Worm (Caenorhabditis elegans) whole organism, L2 larva: ENCODE results near the gene srw-57.

Experiments
- C34F6.9 ChIP-seq: fragments of 150-350 bp; optimal IDR thresholded peaks from 2 replicates; lab custom pipeline; 2014; ENCODE audit warnings: missing biosample characterization, missing genetic modification characterization
- F13H6.1 ChIP-seq: sonication (generic microtip); optimal IDR thresholded peaks from 2 replicates; lab custom pipeline; 2016; ENCODE audit warnings: missing genetic modification characterization, missing compliant biosample characterization
- R02D3.7 ChIP-seq: fragments of 150-350 bp; optimal IDR thresholded peaks from 2 replicates; lab custom pipeline; 2014; ENCODE audit warnings: missing biosample characterization, missing genetic modification characterization
- Y55F3AM.14 ChIP-seq: fragments of 200-800 bp; sonication (Bioruptor generic); optimal IDR thresholded peaks from 2 replicates; lab custom pipeline; 2018; ENCODE audit warnings: mild to moderate bottlenecking, missing genetic modification characterization, missing compliant biosample characterization
- alr-1 ChIP-seq: fragments of 150-350 bp; optimal IDR thresholded peaks from 2 replicates; lab custom pipeline; 2014; ENCODE audit warnings: missing biosample characterization, missing genetic modification characterization
- aly-2 ChIP-seq: fragments of 150-350 bp; optimal IDR thresholded peaks from 2 replicates; lab custom pipeline; 2014; ENCODE audit warnings: missing biosample characterization, missing genetic modification characterization
- ama-1 ChIP-seq: fragments of 150-350 bp; optimal IDR thresholded peaks from 2 replicates; lab custom pipeline; 2018; ENCODE audit warnings: inconsistent platforms
- blmp-1 ChIP-seq: sonication (generic microtip); optimal IDR thresholded peaks from 2 replicates; lab custom pipeline; 2017; ENCODE audit warnings: missing genetic modification characterization, mild to moderate bottlenecking, missing compliant biosample characterization, antibody characterized with exemption, moderate library complexity; ENCODE audit not compliant: insufficient read depth
- ceh-82 ChIP-seq: fragments of 150-350 bp; optimal IDR thresholded peaks from 2 replicates; lab custom pipeline; 2014; ENCODE audit warnings: missing biosample characterization, missing genetic modification characterization
- crh-2 ChIP-seq: sonication (generic microtip); optimal IDR thresholded peaks from 2 replicates; lab custom pipeline; 2017; ENCODE audit warnings: missing biosample characterization, missing genetic modification characterization
- dmd-4 ChIP-seq: sonication (generic microtip); optimal IDR thresholded peaks from 2 replicates; lab custom pipeline; 2017; ENCODE audit warnings: missing biosample characterization, missing genetic modification characterization
- elt-1 ChIP-seq: fragments of 150-350 bp; optimal IDR thresholded peaks from 2 replicates; lab custom pipeline; 2014; ENCODE audit warnings: missing biosample characterization, missing genetic modification characterization
- elt-3 ChIP-seq: sonication (generic microtip); optimal IDR thresholded peaks from 2 replicates; lab custom pipeline; 2017; ENCODE audit warnings: missing biosample characterization, missing genetic modification characterization
- fos-1 ChIP-seq: fragments of 150-350 bp; optimal IDR thresholded peaks from 2 replicates; lab custom pipeline; 2014; ENCODE audit warnings: missing biosample characterization, missing genetic modification characterization
- gmeb-1 ChIP-seq: fragments of 150-350 bp; optimal IDR thresholded peaks from 2 replicates; lab custom pipeline; 2014; ENCODE audit warnings: missing biosample characterization, missing genetic modification characterization
- lin-11 ChIP-seq: fragments of 150-350 bp; sonication (generic microtip); optimal IDR thresholded peaks from 2 replicates; lab custom pipeline; 2014; ENCODE audit warnings: missing biosample characterization, missing genetic modification characterization, inconsistent platforms, mixed read lengths
- lin-13 ChIP-seq: fragments of 150-350 bp; optimal IDR thresholded peaks from 2 replicates; lab custom pipeline; 2014; ENCODE audit warnings: missing biosample characterization, missing genetic modification reagents, missing genetic modification characterization
- lsy-2 ChIP-seq, 2 experiments: fragments of 150-350 bp in 1 of 2; sonication (generic microtip) in 1 of 2; optimal IDR thresholded peaks; 2 replicates each; lab custom pipeline; 2014 to 2017; ENCODE audit warnings: missing biosample characterization in 2 of 2, missing genetic modification characterization in 2 of 2
- mab-5 ChIP-seq: fragments of 150-350 bp; optimal IDR thresholded peaks from 2 replicates; lab custom pipeline; 2014; ENCODE audit warnings: missing biosample characterization, missing genetic modification characterization
- mbf-1 ChIP-seq: sonication (generic microtip); optimal IDR thresholded peaks from 2 replicates; lab custom pipeline; 2017; ENCODE audit warnings: missing biosample characterization, missing genetic modification characterization
- mdl-1 ChIP-seq, 2 experiments: fragments of 150-350 bp in 1 of 2; sonication (generic microtip) in 1 of 2; optimal IDR thresholded peaks; 2 replicates each; lab custom pipeline; 2017; ENCODE audit warnings: missing biosample characterization in 2 of 2, missing genetic modification characterization in 2 of 2
- nhr-10 ChIP-seq: sonication (generic microtip); optimal IDR thresholded peaks from 2 replicates; lab custom pipeline; 2017; ENCODE audit warnings: missing biosample characterization, missing genetic modification characterization
- nhr-11 ChIP-seq: fragments of 150-350 bp; optimal IDR thresholded peaks from 2 replicates; lab custom pipeline; 2014; ENCODE audit warnings: missing biosample characterization, missing genetic modification characterization
- nhr-12 ChIP-seq: fragments of 150-350 bp; optimal IDR thresholded peaks from 2 replicates; lab custom pipeline; 2014; ENCODE audit warnings: missing biosample characterization, missing genetic modification characterization
- nhr-129 ChIP-seq: fragments of 150-350 bp; optimal IDR thresholded peaks from 2 replicates; lab custom pipeline; 2014; ENCODE audit warnings: missing biosample characterization, missing genetic modification characterization
- nhr-21 ChIP-seq: fragments of 150-350 bp; optimal IDR thresholded peaks from 2 replicates; lab custom pipeline; 2014; ENCODE audit warnings: missing biosample characterization, missing genetic modification characterization
- nhr-23 ChIP-seq: fragments of 150-350 bp; optimal IDR thresholded peaks from 2 replicates; lab custom pipeline; 2014; ENCODE audit warnings: missing biosample characterization, missing genetic modification reagents, missing genetic modification characterization
- nhr-237 ChIP-seq: fragments of 150-350 bp; optimal IDR thresholded peaks from 2 replicates; lab custom pipeline; 2014; ENCODE audit warnings: missing biosample characterization, missing genetic modification characterization
- nhr-25 ChIP-seq: fragments of 150-350 bp; sonication (generic microtip); optimal IDR thresholded peaks from 3 replicates; lab custom pipeline; 2014; ENCODE audit warnings: missing biosample characterization, missing genetic modification characterization
- nhr-6 ChIP-seq: fragments of 150-350 bp; optimal IDR thresholded peaks from 2 replicates; lab custom pipeline; 2014; ENCODE audit warnings: missing biosample characterization, missing genetic modification characterization
- nhr-77 ChIP-seq: fragments of 150-350 bp; optimal IDR thresholded peaks from 2 replicates; lab custom pipeline; 2014; ENCODE audit warnings: missing biosample characterization, missing genetic modification characterization
- peb-1 ChIP-seq: fragments of 150-350 bp; optimal IDR thresholded peaks from 2 replicates; lab custom pipeline; 2014; ENCODE audit warnings: missing biosample characterization, missing genetic modification characterization
- sem-4 ChIP-seq: fragments of 150-350 bp; optimal IDR thresholded peaks from 2 replicates; lab custom pipeline; 2014; ENCODE audit warnings: missing biosample characterization, missing genetic modification reagents, missing genetic modification characterization
- sma-3 ChIP-seq: sonication (generic microtip); optimal IDR thresholded peaks from 2 replicates; lab custom pipeline; 2016; ENCODE audit warnings: missing genetic modification reagents, missing genetic modification characterization, missing compliant biosample characterization
- sma-9 ChIP-seq, 2 experiments: fragments of 150-350 bp in 1 of 2; sonication (generic microtip) in 1 of 2; optimal IDR thresholded peaks; 2 replicates each; lab custom pipeline; 2014 to 2016; ENCODE audit warnings: missing genetic modification characterization in 2 of 2, mild to moderate bottlenecking in 1 of 2, missing biosample characterization in 1 of 2, missing compliant biosample characterization in 1 of 2, missing genetic modification reagents in 1 of 2, moderate library complexity in 1 of 2
- snpc-4 ChIP-seq: fragments of 150-350 bp; optimal IDR thresholded peaks from 2 replicates; lab custom pipeline; 2014; ENCODE audit warnings: missing biosample characterization, missing genetic modification characterization
- unc-55 ChIP-seq: fragments of 150-350 bp; sonication (generic microtip); optimal IDR thresholded peaks from 3 replicates; lab custom pipeline; 2014; ENCODE audit warnings: missing biosample characterization, missing genetic modification reagents, missing genetic modification characterization
- unc-62 ChIP-seq: fragments of 150-350 bp; optimal IDR thresholded peaks from 2 replicates; lab custom pipeline; 2014; ENCODE audit warnings: missing biosample characterization, missing genetic modification reagents, missing genetic modification characterization
- zag-1 ChIP-seq: fragments of 150-350 bp; optimal IDR thresholded peaks from 2 replicates; lab custom pipeline; 2014; ENCODE audit warnings: missing biosample characterization, missing genetic modification characterization
- ztf-1 ChIP-seq: fragments of 200-800 bp; sonication (Bioruptor generic); conservative IDR thresholded peaks from 2 replicates; pipeline ENCODE4 v1.3.6; 2022; ENCODE audit warnings: missing genetic modification characterization, missing compliant biosample characterization
- ztf-11 ChIP-seq: sonication (generic microtip); optimal IDR thresholded peaks from 2 replicates; lab custom pipeline; 2017; ENCODE audit warnings: missing biosample characterization, missing genetic modification characterization

Gene srw-57

ce11 chrV:15957098-15957497 lies 2.3 kb upstream of the srw-57 start, which contains the start of gene F36G9.3:
Gene F36G9.3, plus strand, starts transcription at chrV:15957398.
- TF ChIP-seq nhr-21: no peak
- TF ChIP-seq ztf-11 (tag; lab: Kevin White, UChicago): no peak
- TF ChIP-seq alr-1 (tag; lab: Kevin White, UChicago): no peak
- no peak for TF ChIP-seq mab-5 (tag; lab: Kevin White, UChicago)
- no peak for TF ChIP-seq nhr-77 (tag; lab: Kevin White, UChicago)
- TF ChIP-seq ceh-82 (tag; lab: Kevin White, UChicago): no peak
- TF ChIP-seq lin-13 (GFP tag; lab: Kevin White, UChicago): no peak
- no peak for TF ChIP-seq blmp-1 (tag; lab: Kevin White, UChicago)
- TF ChIP-seq dmd-4 (tag; lab: Kevin White, UChicago): no peak
- TF ChIP-seq lsy-2 (tag; optimal IDR thresholded peaks at IDR 0.05; lab: Kevin White, UChicago): no peak
- no peak for TF ChIP-seq Y55F3AM.14 (GFP tag; lab: Kevin White, UChicago)
- no peak for TF ChIP-seq nhr-237 (tag; lab: Kevin White, UChicago)
- no peak for TF ChIP-seq sma-3
- no peak for TF ChIP-seq R02D3.7 (tag; lab: Kevin White, UChicago)
- TF ChIP-seq snpc-4 (tag; lab: Kevin White, UChicago): no peak
- TF ChIP-seq, all 48 proteins: peak for 0

- no peak for TF ChIP-seq nhr-129 (tag; lab: Kevin White, UChicago)
- TF ChIP-seq F13H6.1: no peak
- TF ChIP-seq nhr-12 (tag; lab: Kevin White, UChicago): no peak
- no peak for TF ChIP-seq unc-62 (GFP tag; lab: Kevin White, UChicago)
- no peak for TF ChIP-seq nhr-77 (tag; lab: Kevin White, UChicago)
- no peak for TF ChIP-seq aly-2
- TF ChIP-seq nhr-6 (tag; lab: Kevin White, UChicago): no peak
- no peak for TF ChIP-seq peb-1 (tag; lab: Kevin White, UChicago)
- TF ChIP-seq lin-13 (GFP tag; lab: Kevin White, UChicago): no peak
- no peak for TF ChIP-seq nhr-25 (tag; lab: Kevin White, UChicago)
- no peak for TF ChIP-seq R02D3.7 (tag; lab: Kevin White, UChicago)
- TF ChIP-seq sma-9 (GFP tag; optimal IDR thresholded peaks at IDR 0.05; lab: Kevin White, UChicago): no peak
- no peak for TF ChIP-seq sma-9 (tag; optimal IDR thresholded peaks at IDR 0.05; lab: Kevin White, UChicago)
- no peak for TF ChIP-seq lin-11
- no peak for TF ChIP-seq Y55F3AM.14 (GFP tag; lab: Kevin White, UChicago)
- TF ChIP-seq snpc-4 (tag; lab: Kevin White, UChicago): no peak
- no peak for TF ChIP-seq elt-3 (tag; lab: Kevin White, UChicago)
- no peak for TF ChIP-seq ceh-82 (tag; lab: Kevin White, UChicago)
- TF ChIP-seq dmd-4 (tag; lab: Kevin White, UChicago): no peak
These were observed 665 bp upstream of the srw-57 start, which contains the start of gene srh-186 for ce11 chrV:15955497-15955896. Gene srh-186, plus strand, starts transcription at chrV:15955797.

DNA sequence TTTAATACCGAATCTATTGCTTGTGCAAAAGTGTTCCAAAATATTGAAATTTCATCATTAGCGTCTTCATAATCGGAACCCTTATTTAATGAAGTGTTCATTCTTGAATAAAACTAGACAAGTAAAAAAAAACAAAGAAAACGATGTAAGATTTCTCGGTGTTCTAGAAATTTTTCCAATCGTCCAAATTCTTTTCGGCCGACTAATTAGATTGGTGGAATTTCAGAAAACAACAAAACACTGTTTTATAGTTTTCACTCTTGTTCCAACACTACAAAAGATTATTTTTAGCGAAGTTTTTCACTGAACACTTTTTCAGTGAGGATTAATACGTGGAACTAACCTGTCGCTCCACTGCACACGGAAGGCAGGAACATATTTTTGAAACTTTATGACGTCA lies 2.1 kb downstream of the srw-57 start, which contains the start of gene srw-56:
Gene srw-56 (minus strand): TSS at position 101 of the 400 bp plus-strand sequence.
- no peak for TF ChIP-seq lin-11
- no peak for TF ChIP-seq fos-1 (tag; lab: Kevin White, UChicago)
- no peak for TF ChIP-seq sma-9 (GFP tag; optimal IDR thresholded peaks at IDR 0.05; lab: Kevin White, UChicago)
- no peak for TF ChIP-seq sma-9 (tag; optimal IDR thresholded peaks at IDR 0.05; lab: Kevin White, UChicago)
- no peak for TF ChIP-seq lin-13 (GFP tag; lab: Kevin White, UChicago)
- TF ChIP-seq R02D3.7 (tag; lab: Kevin White, UChicago): no peak
- TF ChIP-seq zag-1 (tag; lab: Kevin White, UChicago): no peak
- TF ChIP-seq mdl-1 (tag; optimal IDR thresholded peaks at IDR 0.05; lab: Kevin White, UChicago): no peak
- TF ChIP-seq peb-1 (tag; lab: Kevin White, UChicago): no peak
- TF ChIP-seq ama-1 (lab: Kevin White, UChicago): no peak
- TF ChIP-seq nhr-11 (tag; lab: Kevin White, UChicago): no peak
- TF ChIP-seq mbf-1 (tag; lab: Kevin White, UChicago): no peak
- no peak for TF ChIP-seq C34F6.9 (tag; lab: Kevin White, UChicago)

DNA sequence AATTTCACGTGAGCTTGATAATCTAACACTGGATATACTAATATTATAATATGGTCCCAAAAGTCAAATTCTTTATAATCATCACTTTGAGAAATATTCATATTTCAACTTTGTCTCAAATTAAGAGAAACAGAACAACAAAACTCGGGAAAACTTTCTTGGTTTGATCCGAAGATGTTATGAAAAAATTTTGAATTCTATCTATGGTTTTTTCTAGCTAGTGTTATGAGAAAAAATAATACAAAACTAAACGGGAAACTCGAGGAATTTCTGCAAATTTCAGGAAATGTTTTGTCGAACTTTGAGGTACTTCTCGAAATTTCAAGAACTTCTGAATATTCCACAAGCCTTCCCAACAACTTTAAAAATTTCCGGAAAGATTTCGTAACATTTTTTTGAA lies 3.9 kb downstream of the srw-57 start, which contains the start of gene srw-59:
Gene srw-59 (minus strand): TSS at position 101 of the 400 bp plus-strand sequence.
- no peak for TF ChIP-seq nhr-10
- TF ChIP-seq zag-1 (tag; lab: Kevin White, UChicago): no peak
- TF ChIP-seq crh-2 (tag; lab: Kevin White, UChicago): no peak
- TF ChIP-seq nhr-6 (tag; lab: Kevin White, UChicago): no peak
- no peak for TF ChIP-seq nhr-23 (tag; lab: Kevin White, UChicago)
- TF ChIP-seq unc-55 (GFP tag; lab: Kevin White, UChicago): no peak
- TF ChIP-seq mab-5 (tag; lab: Kevin White, UChicago): no peak
- TF ChIP-seq lin-11: no peak
- no peak for TF ChIP-seq C34F6.9 (tag; lab: Kevin White, UChicago)
- no peak for TF ChIP-seq mdl-1 (tag; optimal IDR thresholded peaks at IDR 0.05; lab: Kevin White, UChicago)
- TF ChIP-seq gmeb-1 (tag; lab: Kevin White, UChicago): no peak
- no peak for TF ChIP-seq elt-1 (tag; lab: Kevin White, UChicago)
- no peak for TF ChIP-seq sem-4 (tag; lab: Kevin White, UChicago)
- no peak for TF ChIP-seq aly-2
- TF ChIP-seq ztf-1 (GFP tag; lab: Robert Waterston, UW): no peak
- no peak for TF ChIP-seq R02D3.7 (tag; lab: Kevin White, UChicago)
- no peak for TF ChIP-seq unc-62 (GFP tag; lab: Kevin White, UChicago)
- no peak for TF ChIP-seq elt-3 (tag; lab: Kevin White, UChicago)
- no peak for TF ChIP-seq nhr-77 (tag; lab: Kevin White, UChicago)
- TF ChIP-seq nhr-12 (tag; lab: Kevin White, UChicago): no peak
